Worm (Caenorhabditis elegans) whole organism, L4 larva: ENCODE results near the gene Y53C12B.1.

Experiments used
- F44E2.7 ChIP-seq: fragments of 200-800 bp; sonication (Bioruptor generic); IDR thresholded peaks from 2 replicates; pipeline ENCODE4 v2.1.2; 2022; ENCODE audit warnings: missing genetic modification characterization, missing compliant biosample characterization
- F49E8.2 ChIP-seq: sonication (generic microtip); optimal IDR thresholded peaks from 2 replicates; lab custom pipeline; 2016; ENCODE audit warnings: missing compliant biosample characterization, mild to moderate bottlenecking, missing genetic modification characterization, borderline replicate concordance
- R02D3.7 ChIP-seq: fragments of 150-350 bp; sonication (generic microtip); optimal IDR thresholded peaks from 3 replicates; lab custom pipeline; 2014; ENCODE audit warnings: missing biosample characterization, missing genetic modification characterization
- Y75B8A.6 ChIP-seq: fragments of 200-800 bp; sonication (Bioruptor generic); IDR thresholded peaks from 2 replicates; pipeline ENCODE4 v1.3.6; 2022; ENCODE audit warnings: missing genetic modification reagents, missing genetic modification characterization, missing compliant biosample characterization
- ZK546.5 ChIP-seq, 2 experiments: sonication (generic microtip); optimal IDR thresholded peaks; 2 replicates each; lab custom pipeline; 2017; ENCODE audit warnings: missing biosample characterization in 2 of 2, missing genetic modification characterization in 2 of 2
- aha-1 ChIP-seq: fragments of 150-350 bp; peaks from one replicate; lab custom pipeline; 2014; ENCODE audit warnings: missing biosample characterization, missing genetic modification characterization
- aly-2 ChIP-seq: sonication (generic microtip); optimal IDR thresholded peaks from 2 replicates; lab custom pipeline; 2018; ENCODE audit warnings: missing biosample characterization, missing genetic modification characterization
- ama-1 ChIP-seq: fragments of 150-350 bp; optimal IDR thresholded peaks from 2 replicates; lab custom pipeline; 2014; ENCODE audit warnings: inconsistent platforms, mixed read lengths
- ceh-20 ChIP-seq: fragments of 200-800 bp; sonication (Bioruptor generic); IDR thresholded peaks from 2 replicates; pipeline ENCODE4 v1.3.6; 2022; ENCODE audit warnings: missing genetic modification reagents, missing genetic modification characterization, missing compliant biosample characterization
- ceh-44 ChIP-seq: fragments of 200-800 bp; sonication (Bioruptor generic); IDR thresholded peaks from 2 replicates; pipeline ENCODE4 v1.3.6; 2022; ENCODE audit warnings: missing genetic modification reagents, missing genetic modification characterization, missing compliant biosample characterization
- ceh-62 ChIP-seq: sonication (generic microtip); optimal IDR thresholded peaks from 2 replicates; lab custom pipeline; 2017; ENCODE audit warnings: missing biosample characterization, missing genetic modification characterization
- ctbp-1 ChIP-seq: fragments of 200-800 bp; sonication (Bioruptor generic); IDR thresholded peaks from 2 replicates; pipeline ENCODE4 v1.3.6; 2022; ENCODE audit warnings: missing genetic modification reagents, missing genetic modification characterization, missing compliant biosample characterization
- daf-12 ChIP-seq: fragments of 150-350 bp; optimal IDR thresholded peaks from 2 replicates; lab custom pipeline; 2014; ENCODE audit warnings: missing biosample characterization, missing genetic modification reagents, missing genetic modification characterization
- daf-19 ChIP-seq: fragments of 200-800 bp; sonication (Bioruptor generic); conservative IDR thresholded peaks from 2 replicates; pipeline ENCODE4 v1.3.6; 2022; ENCODE audit warnings: missing genetic modification characterization, missing compliant biosample characterization
- daf-8 ChIP-seq: fragments of 200-800 bp; sonication (Bioruptor generic); IDR thresholded peaks from 2 replicates; pipeline ENCODE4 v1.3.6; 2022; ENCODE audit warnings: missing genetic modification characterization, missing compliant biosample characterization
- dmd-6 ChIP-seq: fragments of 200-800 bp; sonication (Bioruptor generic); IDR thresholded peaks from 2 replicates; pipeline ENCODE4 v1.3.6; 2022; ENCODE audit warnings: missing genetic modification reagents, missing genetic modification characterization, missing compliant biosample characterization
- dmd-9 ChIP-seq: fragments of 200-800 bp; sonication (Bioruptor generic); IDR thresholded peaks from 2 replicates; pipeline ENCODE4 v1.3.6; 2022; ENCODE audit warnings: missing genetic modification reagents, missing genetic modification characterization, missing compliant biosample characterization
- dpl-1 ChIP-seq: fragments of 150-350 bp; optimal IDR thresholded peaks from 2 replicates; lab custom pipeline; 2014; ENCODE audit warnings: missing biosample characterization, missing genetic modification reagents, missing genetic modification characterization
- duxl-1 ChIP-seq: sonication (generic microtip); optimal IDR thresholded peaks from 2 replicates; lab custom pipeline; 2016; ENCODE audit warnings: mild to moderate bottlenecking, missing genetic modification characterization, moderate library complexity, missing compliant biosample characterization; ENCODE audit not compliant: poor library complexity
- dve-1 ChIP-seq: sonication (generic microtip); optimal IDR thresholded peaks from 2 replicates; lab custom pipeline; 2017; ENCODE audit warnings: antibody characterized with exemption, mild to moderate bottlenecking, missing genetic modification characterization, missing compliant biosample characterization; ENCODE audit not compliant: insufficient read depth
- egl-43 ChIP-seq: fragments of 200-800 bp; sonication (Bioruptor generic); IDR thresholded peaks from 2 replicates; pipeline ENCODE4 v1.3.6; 2022; ENCODE audit warnings: missing genetic modification reagents, missing genetic modification characterization, missing compliant biosample characterization
- hlh-30 ChIP-seq: sonication (generic microtip); optimal IDR thresholded peaks from 2 replicates; lab custom pipeline; 2017; ENCODE audit warnings: antibody characterized with exemption, mild to moderate bottlenecking, missing genetic modification characterization, missing compliant biosample characterization; ENCODE audit not compliant: insufficient read depth
- jun-1 ChIP-seq: fragments of 150-350 bp; optimal IDR thresholded peaks from 2 replicates; lab custom pipeline; 2014; ENCODE audit warnings: missing biosample characterization, missing genetic modification reagents, missing genetic modification characterization
- lin-1 ChIP-seq: fragments of 200-800 bp; sonication (Bioruptor generic); IDR thresholded peaks from 2 replicates; pipeline ENCODE4 v1.3.6; 2022; ENCODE audit warnings: missing genetic modification reagents, missing genetic modification characterization, missing compliant biosample characterization
- lin-13 ChIP-seq: fragments of 150-350 bp; optimal IDR thresholded peaks from 2 replicates; lab custom pipeline; 2014; ENCODE audit warnings: missing biosample characterization, missing genetic modification reagents, missing genetic modification characterization
- lin-29 ChIP-seq: fragments of 200-800 bp; sonication (Bioruptor generic); IDR thresholded peaks from 2 replicates; pipeline ENCODE4 v1.3.6; 2022; ENCODE audit warnings: missing genetic modification reagents, missing genetic modification characterization, missing compliant biosample characterization
- lsy-2 ChIP-seq, 2 experiments: fragments of 150-350 bp in 1 of 2; sonication (generic microtip) in 1 of 2; optimal IDR thresholded peaks; 2 replicates each; lab custom pipeline; 2014 to 2017; ENCODE audit warnings: missing biosample characterization in 2 of 2, missing genetic modification characterization in 2 of 2
- mdl-1 ChIP-seq, 2 experiments: fragments of 150-350 bp in 1 of 2; sonication (generic microtip) in 1 of 2; optimal IDR thresholded peaks; 2 replicates each; lab custom pipeline; 2014 to 2017; ENCODE audit warnings: missing biosample characterization in 2 of 2, missing genetic modification characterization in 2 of 2
- mep-1 ChIP-seq: fragments of 150-350 bp; sonication (generic microtip); optimal IDR thresholded peaks from 3 replicates; lab custom pipeline; 2014; ENCODE audit warnings: missing biosample characterization, missing genetic modification characterization
- nhr-10 ChIP-seq: fragments of 150-350 bp; optimal IDR thresholded peaks from 2 replicates; lab custom pipeline; 2014; ENCODE audit warnings: missing biosample characterization, missing genetic modification characterization
- nhr-102 ChIP-seq: sonication (generic microtip); optimal IDR thresholded peaks from 2 replicates; lab custom pipeline; 2016; ENCODE audit warnings: mild to moderate bottlenecking, missing genetic modification characterization, moderate library complexity, missing compliant biosample characterization
- nhr-111 ChIP-seq: fragments of 200-800 bp; sonication (Bioruptor generic); optimal IDR thresholded peaks from 2 replicates; lab custom pipeline; 2018; ENCODE audit warnings: mild to moderate bottlenecking, missing genetic modification characterization, missing compliant biosample characterization
- nhr-237 ChIP-seq: sonication (generic microtip); optimal IDR thresholded peaks from 2 replicates; lab custom pipeline; 2017; ENCODE audit warnings: missing biosample characterization, missing genetic modification characterization
- nhr-25 ChIP-seq: sonication (generic microtip); optimal IDR thresholded peaks from 2 replicates; lab custom pipeline; 2017; ENCODE audit warnings: missing genetic modification characterization, mild to moderate bottlenecking, missing compliant biosample characterization, antibody characterized with exemption, moderate library complexity, borderline replicate concordance; ENCODE audit not compliant: insufficient read depth
- nhr-28 ChIP-seq: fragments of 150-350 bp; optimal IDR thresholded peaks from 2 replicates; lab custom pipeline; 2014; ENCODE audit warnings: missing biosample characterization, missing genetic modification characterization
- nhr-6 ChIP-seq: fragments of 150-350 bp; optimal IDR thresholded peaks from 2 replicates; lab custom pipeline; 2014; ENCODE audit warnings: missing biosample characterization, missing genetic modification characterization
- pha-4 ChIP-seq, 2 experiments: fragments of 150-350 bp in 1 of 2; fragments of 200-800 bp in 1 of 2; sonication (Bioruptor generic) in 1 of 2; IDR thresholded peaks in 1 of 2; optimal IDR thresholded peaks in 1 of 2; 2 replicates each; pipeline versions ENCODE4 v1.3.6 to Lab custom; 2014 to 2022; ENCODE audit warnings: missing genetic modification characterization in 2 of 2, missing genetic modification reagents in 2 of 2, missing biosample characterization in 1 of 2, missing compliant biosample characterization in 1 of 2
- rbr-2 ChIP-seq: sonication (generic microtip); optimal IDR thresholded peaks from 2 replicates; lab custom pipeline; 2016; ENCODE audit warnings: missing genotype, missing genetic modification characterization, missing compliant biosample characterization
- skn-1 ChIP-seq: fragments of 150-350 bp; optimal IDR thresholded peaks from 2 replicates; lab custom pipeline; 2014; ENCODE audit warnings: missing biosample characterization, missing genetic modification characterization
- snpc-4 ChIP-seq: fragments of 150-350 bp; optimal IDR thresholded peaks from 2 replicates; lab custom pipeline; 2014; ENCODE audit warnings: missing biosample characterization, missing genetic modification characterization
- spr-3 ChIP-seq: fragments of 200-800 bp; sonication (Bioruptor generic); optimal IDR thresholded peaks from 2 replicates; lab custom pipeline; 2018; ENCODE audit warnings: mild to moderate bottlenecking, missing genetic modification characterization, missing compliant biosample characterization
- tag-97 ChIP-seq: fragments of 200-800 bp; sonication (Bioruptor generic); IDR thresholded peaks from 2 replicates; pipeline ENCODE4 v1.3.6; 2022; ENCODE audit warnings: missing genetic modification characterization, missing compliant biosample characterization
- tra-1 ChIP-seq: fragments of 200-800 bp; sonication (Bioruptor generic); IDR thresholded peaks from 2 replicates; pipeline ENCODE4 v1.3.6; 2022; ENCODE audit warnings: missing genetic modification reagents, missing genetic modification characterization, missing compliant biosample characterization
- unc-62 ChIP-seq, 3 experiments: fragments of 150-350 bp in 1 of 3; sonication (generic microtip); optimal IDR thresholded peaks in 2 of 3; peaks in 1 of 3; 1 replicate in 1 of 3; 2 replicates in 2 of 3; lab custom pipeline; 2014 to 2017; ENCODE audit warnings: missing biosample characterization in 3 of 3, missing genetic modification characterization in 3 of 3, missing genetic modification reagents in 3 of 3, missing genotype in 1 of 3
- zag-1 ChIP-seq: fragments of 150-350 bp; optimal IDR thresholded peaks from 2 replicates; lab custom pipeline; 2014; ENCODE audit warnings: missing biosample characterization, missing genetic modification characterization
- zip-2 ChIP-seq: fragments of 150-350 bp; optimal IDR thresholded peaks from 2 replicates; lab custom pipeline; 2014; ENCODE audit warnings: missing biosample characterization, missing genetic modification characterization
- ztf-7 ChIP-seq: fragments of 150-350 bp; optimal IDR thresholded peaks from 2 replicates; lab custom pipeline; 2014; ENCODE audit warnings: missing biosample characterization, missing genetic modification characterization

The Y53C12B.1 gene

DNA sequence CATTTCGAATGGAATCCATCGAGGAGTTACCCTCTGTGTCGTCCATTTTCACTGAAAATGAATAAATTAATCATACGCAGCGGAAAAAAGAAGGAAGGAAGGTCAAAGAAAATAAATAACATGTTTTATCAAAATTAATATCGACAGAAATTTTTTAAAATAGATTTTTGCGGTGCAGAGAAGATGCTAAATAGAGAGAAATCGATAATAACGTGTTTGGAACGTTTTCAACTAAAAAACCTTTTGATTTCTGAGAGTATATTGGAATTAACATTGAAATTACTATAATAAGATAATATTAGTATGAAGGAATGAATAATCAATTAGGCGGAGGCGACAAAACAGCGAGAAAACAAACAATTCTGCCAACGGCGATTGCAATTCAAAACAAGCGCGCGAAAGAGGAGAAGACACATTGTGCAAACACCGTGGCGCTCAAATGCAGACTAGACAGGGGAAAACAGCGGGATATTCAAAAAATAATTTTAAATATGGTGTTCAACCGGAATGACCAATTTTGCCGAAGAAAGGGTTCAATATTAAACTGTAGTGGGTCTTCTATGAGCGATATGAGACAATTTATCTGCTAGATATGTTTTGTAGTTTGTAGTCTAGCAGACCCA lies 29.4 kb downstream of the Y53C12B.1 start, which contains the start of gene wee-1.3 (continued):
- TF ChIP-seq skn-1, result no peak
- TF ChIP-seq nhr-102 (tag; lab: Kevin White, UChicago), result peak; percentile 8
- TF ChIP-seq aly-2 (tag; lab: Kevin White, UChicago), result no peak
- TF ChIP-seq daf-8, result no peak
- peak in 1 of 2 experiments; percentile 33 for TF ChIP-seq unc-62 (GFP tag; optimal IDR thresholded peaks at IDR 0.05 in 1 of 2; lab: Kevin White, UChicago)
- no peak for TF ChIP-seq unc-62 (tag; optimal IDR thresholded peaks at IDR 0.05; lab: Kevin White, UChicago)
- peak; percentile 73 for TF ChIP-seq nhr-6 (tag; lab: Kevin White, UChicago)
- TF ChIP-seq F44E2.7 (GFP tag; lab: Robert Waterston, UW), result no peak
- 0 out of 2 replicates have a peak, but pooled peaks have one; percentile 43 for TF ChIP-seq tra-1 (GFP tag; lab: Robert Waterston, UW)
- no peak for TF ChIP-seq ctbp-1 (GFP tag; lab: Robert Waterston, UW)
- TF ChIP-seq lin-13 (GFP tag; lab: Kevin White, UChicago), result no peak
- TF ChIP-seq ceh-44, result no peak
- peak; percentile 34 for TF ChIP-seq nhr-25
- no peak for TF ChIP-seq zip-2 (tag; lab: Kevin White, UChicago)
- peak; percentile 74 for TF ChIP-seq rbr-2
- peak; percentile 53 for TF ChIP-seq dmd-6 (GFP tag; lab: Robert Waterston, UW)
- no peak for TF ChIP-seq daf-12 (tag; lab: Kevin White, UChicago)
- TF ChIP-seq dmd-9 (GFP tag; lab: Robert Waterston, UW), result no peak
- TF ChIP-seq ZK546.5 (tag; optimal IDR thresholded peaks at IDR 0.05; lab: Kevin White, UChicago), result no peak
- TF ChIP-seq tag-97, result no peak
- no peak for TF ChIP-seq snpc-4
- no peak for TF ChIP-seq Y75B8A.6 (GFP tag; lab: Robert Waterston, UW)
- no peak for TF ChIP-seq daf-19 (GFP tag; lab: Robert Waterston, UW)
- TF ChIP-seq mdl-1 (tag; optimal IDR thresholded peaks at IDR 0.05; lab: Kevin White, UChicago), result peak in 1 of 2 experiments; percentile 40
- no peak for TF ChIP-seq spr-3 (GFP tag; lab: Kevin White, UChicago)
- peak; percentile 73 for TF ChIP-seq hlh-30 (tag; lab: Kevin White, UChicago)
- no peak for TF ChIP-seq R02D3.7 (tag; lab: Kevin White, UChicago)
- no peak for TF ChIP-seq egl-43
- TF ChIP-seq lin-29 (GFP tag; lab: Robert Waterston, UW), result no peak

DNA sequence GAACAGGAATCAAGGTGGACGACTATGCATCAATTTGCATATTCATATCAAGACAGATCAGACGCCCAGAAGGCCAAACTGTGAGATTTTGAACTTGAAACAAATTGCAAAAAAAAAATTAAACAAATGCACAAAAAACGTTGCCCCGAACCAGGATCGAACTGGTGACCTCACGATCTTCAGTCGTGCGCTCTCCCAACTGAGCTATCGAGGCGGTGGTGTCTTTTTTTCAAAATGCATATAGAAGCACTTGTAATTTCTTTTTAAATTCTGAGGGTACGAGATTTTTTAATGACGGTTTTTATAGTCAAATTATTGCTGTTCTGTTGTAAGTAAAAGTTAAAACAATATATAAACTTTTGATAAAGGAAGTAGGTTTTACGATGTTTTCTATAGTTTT lies 32.8 kb downstream of the Y53C12B.1 start:
- TF ChIP-seq jun-1 (tag; lab: Kevin White, UChicago) (no peak), dpl-1 (GFP tag; lab: Kevin White, UChicago) (peak; percentile 10), lin-1 (GFP tag; lab: Robert Waterston, UW) (no peak), ama-1 (lab: Kevin White, UChicago) (no peak), dmd-9 (GFP tag; lab: Robert Waterston, UW) (no peak), duxl-1 (no peak), mep-1 (tag; lab: Kevin White, UChicago) (peak; percentile 32), egl-43 (no peak), nhr-237 (tag; lab: Kevin White, UChicago) (no peak), unc-62 (GFP tag; optimal IDR thresholded peaks at IDR 0.05 in 1 of 2; lab: Kevin White, UChicago) (no peak), unc-62 (tag; optimal IDR thresholded peaks at IDR 0.05; lab: Kevin White, UChicago) (no peak), zag-1 (tag; lab: Kevin White, UChicago) (no peak), lsy-2 (tag; optimal IDR thresholded peaks at IDR 0.05; lab: Kevin White, UChicago) (peak in 1 of 2 experiments; percentile 42), dve-1 (no peak), nhr-6 (tag; lab: Kevin White, UChicago) (no peak), snpc-4 (no peak), F49E8.2 (no peak), ztf-7 (no peak), Y75B8A.6 (GFP tag; lab: Robert Waterston, UW) (no peak), tra-1 (GFP tag; lab: Robert Waterston, UW) (no peak), ceh-20 (GFP tag; lab: Robert Waterston, UW) (no peak), nhr-111 (no peak), zip-2 (tag; lab: Kevin White, UChicago) (no peak), nhr-28 (tag; lab: Kevin White, UChicago) (no peak), pha-4 (GFP tag; IDR thresholded peaks at IDR 0.05; lab: Robert Waterston, UW) (peak; percentile 58; the same call in 1 of the 2 replicates), pha-4 (tag; optimal IDR thresholded peaks at IDR 0.05; lab: Kevin White, UChicago) (no peak), spr-3 (GFP tag; lab: Kevin White, UChicago) (no peak), aha-1 (no peak), ceh-62 (no peak), nhr-10 (no peak), ZK546.5 (tag; optimal IDR thresholded peaks at IDR 0.05; lab: Kevin White, UChicago) (no peak)
